Worm (Caenorhabditis elegans): ENCODE measurements around the gene C25F9.9.
A peak's percentile ranks its signal among the peaks of the same experiment; 100 is the strongest.

Gene C25F9.9

ce11 chrV:19416475-19416874 is at the start of gene C25F9.9, which contains the start of gene C25F9.4:
C25F9.9 (plus strand) TSS chrV:19416611.
C25F9.4 (minus strand) TSS chrV:19416575.
- TF ChIP-seq dmd-6 (GFP tag; IDR thresholded peaks at IDR 0.05) (peak; percentile 36; the same call in 1 of the 2 replicates), Y5F2A.4 (GFP tag; optimal IDR thresholded peaks at IDR 0.05) (no peak), ceh-82 (tag; optimal IDR thresholded peaks at IDR 0.05) (no peak), duxl-1 (tag; optimal IDR thresholded peaks at IDR 0.05; ENCODE audit: poor library complexity) (no peak), pqm-1 (tag; optimal IDR thresholded peaks at IDR 0.05) (peak; percentile 41), fos-1 (tag; optimal IDR thresholded peaks at IDR 0.05) (no peak), daf-16 (GFP tag; optimal IDR thresholded peaks at IDR 0.05) (no peak), daf-16 (tag; optimal IDR thresholded peaks at IDR 0.05) (peak; percentile 27), rbr-2 (tag; optimal IDR thresholded peaks at IDR 0.05) (no peak), attf-4 (tag; optimal IDR thresholded peaks at IDR 0.05) (no peak), nhr-28 (tag; optimal IDR thresholded peaks at IDR 0.05) (peak; percentile 20), lsy-2 (tag; optimal IDR thresholded peaks at IDR 0.05) (no peak), nhr-77 (tag; optimal IDR thresholded peaks at IDR 0.05) (no peak), unc-62 (GFP tag; optimal IDR thresholded peaks at IDR 0.05 in 1 of 2) (peak in 1 of 2 experiments; percentile 29), unc-62 (tag; optimal IDR thresholded peaks at IDR 0.05) (no peak)

ce11 chrV:19370189-19370588 is 46.2 kb upstream of the C25F9.9 start, which contains the start of gene Y43F8A.1:
Y43F8A.1 (plus strand) TSS chrV:19370489.
- TF ChIP-seq mxl-3 (GFP tag; optimal IDR thresholded peaks at IDR 0.05) (no peak), ceh-32 (tag; optimal IDR thresholded peaks at IDR 0.05; ENCODE audit: poor library complexity) (no peak), dpl-1 (GFP tag; optimal IDR thresholded peaks at IDR 0.05) (no peak), rbr-2 (tag; optimal IDR thresholded peaks at IDR 0.05) (no peak), ztf-11 (tag; optimal IDR thresholded peaks at IDR 0.05) (no peak), skn-1 (tag; optimal IDR thresholded peaks at IDR 0.05) (no peak), madf-9 (GFP tag; conservative IDR thresholded peaks at IDR 0.05) (no peak), lsy-2 (tag; optimal IDR thresholded peaks at IDR 0.05) (no peak), ama-1 (optimal IDR thresholded peaks at IDR 0.05) (no peak), zfp-3 (GFP tag; conservative IDR thresholded peaks at IDR 0.05) (no peak), T26A8.4 (GFP tag; IDR thresholded peaks at IDR 0.05) (no peak), ceh-44 (GFP tag; IDR thresholded peaks at IDR 0.05) (no peak), ceh-82 (tag; optimal IDR thresholded peaks at IDR 0.05) (no peak), ctbp-1 (GFP tag; IDR thresholded peaks at IDR 0.05) (no peak), ZK337.2 (GFP tag; IDR thresholded peaks at IDR 0.05) (no peak)

ce11 chrV:19371253-19371652 is 45.2 kb upstream of the C25F9.9 start, which contains the start of gene Y43F8A.2:
Y43F8A.2 (plus strand) TSS chrV:19371553.
- TF ChIP-seq fkh-10 (GFP tag; optimal IDR thresholded peaks at IDR 0.05) = no peak

- TF ChIP-seq ceh-28 (tag; optimal IDR thresholded peaks at IDR 0.05) (no peak), T20F7.1 (GFP tag; optimal IDR thresholded peaks at IDR 0.05) (no peak), ZK337.2 (GFP tag; IDR thresholded peaks at IDR 0.05) (no peak), mxl-2 (GFP tag; conservative IDR thresholded peaks at IDR 0.05) (no peak), set-16 (GFP tag; IDR thresholded peaks at IDR 0.05) (no peak), hlh-11 (tag; optimal IDR thresholded peaks at IDR 0.05) (no peak), snpc-4 (tag; optimal IDR thresholded peaks at IDR 0.05) (no peak), daf-19 (GFP tag; conservative IDR thresholded peaks at IDR 0.05) (no peak), lin-29 (GFP tag; IDR thresholded peaks at IDR 0.05) (no peak), daf-16 (GFP tag; optimal IDR thresholded peaks at IDR 0.05) (no peak), daf-16 (tag; optimal IDR thresholded peaks at IDR 0.05) (no peak), egl-27 (tag; optimal IDR thresholded peaks at IDR 0.05) (no peak), unc-62 (GFP tag; optimal IDR thresholded peaks at IDR 0.05 in 1 of 2) (no peak), unc-62 (tag; optimal IDR thresholded peaks at IDR 0.05) (no peak), gei-8 (GFP tag; optimal IDR thresholded peaks at IDR 0.05) (no peak), unc-130 (GFP tag; optimal IDR thresholded peaks at IDR 0.05) (no peak), pha-4 (GFP tag; IDR thresholded peaks at IDR 0.05) (no peak), pha-4 (tag; optimal IDR thresholded peaks at IDR 0.05) (no peak), ama-1 (optimal IDR thresholded peaks at IDR 0.05) (no peak), nhr-48 (tag; optimal IDR thresholded peaks at IDR 0.05) (no peak), daf-12 (tag; optimal IDR thresholded peaks at IDR 0.05) (no peak), F37D6.2 (tag; optimal IDR thresholded peaks at IDR 0.05) (no peak), ztf-7 (tag; optimal IDR thresholded peaks at IDR 0.05) (no peak)
These were observed 44.6 kb upstream of the C25F9.9 start for ce11 chrV:19371777-19372176.
